Worm (Caenorhabditis elegans): ENCODE data around the gene F14H3.14.

The F14H3.14 gene

DNA sequence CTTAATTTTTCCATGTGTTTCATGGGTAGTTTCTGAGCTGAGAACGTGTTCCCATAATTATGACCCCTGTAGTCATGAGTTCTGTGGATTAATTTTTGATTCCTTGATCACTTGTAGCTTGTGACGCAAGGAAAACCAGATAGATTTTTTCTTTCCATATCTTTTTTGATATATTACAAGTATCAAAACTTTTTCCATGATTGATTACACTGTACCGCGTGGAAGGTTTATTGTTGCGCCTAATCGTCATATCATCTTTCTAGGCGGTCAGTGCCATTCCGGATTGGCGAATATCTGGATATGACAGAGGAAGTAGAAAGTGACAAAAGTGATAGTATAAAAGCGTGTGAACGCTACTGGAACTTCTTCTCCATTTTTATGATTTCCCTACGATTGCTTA, 16.1 kb downstream of the F14H3.14 start, which contains the start of gene ZK285.2:
Gene ZK285.2 (plus strand): TSS at position 301 of the 400 bp plus-strand sequence.
- no peak for TF ChIP-seq efl-1 (optimal IDR thresholded peaks at IDR 0.05)
- TF ChIP-seq efl-1 (GFP tag; optimal IDR thresholded peaks at IDR 0.05 in 1 of 2): peak in 1 of 2 experiments; percentile 16
- peak; percentile 31 for TF ChIP-seq blmp-1 (tag; optimal IDR thresholded peaks at IDR 0.05)
- TF ChIP-seq pag-3 (tag; optimal IDR thresholded peaks at IDR 0.05; ENCODE audit: borderline replicate concordance, insufficient read depth): no peak

DNA sequence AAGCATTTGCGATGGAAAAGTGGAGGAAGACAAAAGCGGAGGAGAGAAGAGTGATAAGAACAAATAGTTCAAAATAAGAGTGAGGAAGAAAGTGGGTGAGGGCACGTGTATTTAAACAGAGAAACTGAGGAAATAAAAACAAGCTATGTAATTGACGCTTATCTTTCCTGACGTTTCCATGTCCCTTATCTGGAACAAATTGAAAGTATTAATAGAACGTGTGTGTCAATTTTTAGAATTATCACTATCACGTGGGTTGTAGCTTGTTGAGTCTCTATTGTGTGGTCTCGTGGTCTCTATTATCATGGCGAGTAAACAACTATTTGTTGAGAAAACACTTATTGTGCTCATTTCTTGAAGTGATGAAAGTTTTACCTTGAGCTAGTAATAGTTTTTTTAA, 16.9 kb downstream of the F14H3.14 start, which contains the start of gene T10C6.15:
Gene T10C6.15 (minus strand): TSS at position 104 of the 400 bp plus-strand sequence.
- no peak for TF ChIP-seq efl-1 (optimal IDR thresholded peaks at IDR 0.05)
- peak in 1 of 2 experiments; percentile 87 for TF ChIP-seq efl-1 (GFP tag; optimal IDR thresholded peaks at IDR 0.05 in 1 of 2)
- TF ChIP-seq Y116A8C.19 (tag; optimal IDR thresholded peaks at IDR 0.05; ENCODE audit: borderline replicate concordance): no peak
- peak in 1 of 2 experiments; percentile 50 for TF ChIP-seq mdl-1 (tag; optimal IDR thresholded peaks at IDR 0.05)
- no peak for TF ChIP-seq tlp-1 (tag; optimal IDR thresholded peaks at IDR 0.05)
- no peak for TF ChIP-seq sup-37 (GFP tag; optimal IDR thresholded peaks at IDR 0.05)
- peak; percentile 49 for TF ChIP-seq pax-3 (tag; optimal IDR thresholded peaks at IDR 0.05)
- TF ChIP-seq nhr-19 (GFP tag; conservative IDR thresholded peaks at IDR 0.05): peak; percentile 32
- TF ChIP-seq tbx-2 (tag; optimal IDR thresholded peaks at IDR 0.05): no peak
- TF ChIP-seq ceh-90 (tag; optimal IDR thresholded peaks at IDR 0.05): no peak
- no peak for TF ChIP-seq jun-1 (tag; optimal IDR thresholded peaks at IDR 0.05)
- TF ChIP-seq nhr-20 (tag; optimal IDR thresholded peaks at IDR 0.05): peak; percentile 67
- TF ChIP-seq egl-13 (tag; optimal IDR thresholded peaks at IDR 0.05): no peak
- TF ChIP-seq sox-4 (tag; optimal IDR thresholded peaks at IDR 0.05): no peak
- TF ChIP-seq efl-3 (GFP tag; optimal IDR thresholded peaks at IDR 0.05): no peak
- no peak for TF ChIP-seq nhr-76 (tag; optimal IDR thresholded peaks at IDR 0.05)
- TF ChIP-seq unc-98 (GFP tag; IDR thresholded peaks at IDR 0.05): no peak
- no peak for TF ChIP-seq blmp-1 (tag; optimal IDR thresholded peaks at IDR 0.05)
- TF ChIP-seq swsn-7 (tag; optimal IDR thresholded peaks at IDR 0.05): no peak
- TF ChIP-seq nhr-90 (tag; optimal IDR thresholded peaks at IDR 0.05; ENCODE audit: poor library complexity): peak; percentile 63
- TF ChIP-seq elt-2 (tag; optimal IDR thresholded peaks at IDR 0.05): peak; percentile 99
- TF ChIP-seq lin-35 (GFP tag; optimal IDR thresholded peaks at IDR 0.05): peak in 1 of 2 experiments; percentile 76
- no peak for TF ChIP-seq ama-1 (optimal IDR thresholded peaks at IDR 0.05)
- peak; percentile 58 for TF ChIP-seq hpl-2 (GFP tag; optimal IDR thresholded peaks at IDR 0.05)
- peak; percentile 68 for TF ChIP-seq nhr-71 (tag; optimal IDR thresholded peaks at IDR 0.05)
- TF ChIP-seq nhr-237 (tag; optimal IDR thresholded peaks at IDR 0.05): no peak
- peak; percentile 30 for TF ChIP-seq nhr-85 (tag)

DNA sequence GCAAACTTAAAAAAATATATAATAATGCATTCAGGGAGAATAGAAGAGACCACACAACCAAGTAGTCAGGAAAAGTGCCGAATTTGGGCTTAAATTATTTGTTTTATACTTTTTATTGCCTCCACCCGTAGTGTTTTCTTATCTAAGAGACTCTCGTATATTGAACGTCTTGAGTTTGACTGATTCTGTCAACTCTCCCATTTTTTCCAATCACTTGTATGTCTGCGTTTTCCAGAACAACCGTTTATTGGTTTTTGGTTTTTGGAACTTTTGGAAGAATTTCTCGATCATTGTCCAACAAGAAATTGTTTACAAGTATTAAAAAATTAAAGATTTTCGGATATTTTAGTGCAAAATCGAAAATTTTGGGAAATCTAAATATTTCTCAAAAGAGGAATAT, 19.0 kb downstream of the F14H3.14 start:
- TF ChIP-seq unc-62 (GFP tag; optimal IDR thresholded peaks at IDR 0.05) (no peak), nhr-28 (tag; optimal IDR thresholded peaks at IDR 0.05) (no peak), nhr-71 (tag; optimal IDR thresholded peaks at IDR 0.05) (peak; percentile 5), nhr-47 (tag; optimal IDR thresholded peaks at IDR 0.05) (no peak), efl-1 (optimal IDR thresholded peaks at IDR 0.05) (no peak), efl-1 (GFP tag; optimal IDR thresholded peaks at IDR 0.05 in 1 of 2) (no peak), nhr-19 (GFP tag; conservative IDR thresholded peaks at IDR 0.05) (no peak), elt-2 (tag; optimal IDR thresholded peaks at IDR 0.05) (peak; percentile 50), zip-4 (GFP tag; optimal IDR thresholded peaks at IDR 0.05) (no peak)

DNA sequence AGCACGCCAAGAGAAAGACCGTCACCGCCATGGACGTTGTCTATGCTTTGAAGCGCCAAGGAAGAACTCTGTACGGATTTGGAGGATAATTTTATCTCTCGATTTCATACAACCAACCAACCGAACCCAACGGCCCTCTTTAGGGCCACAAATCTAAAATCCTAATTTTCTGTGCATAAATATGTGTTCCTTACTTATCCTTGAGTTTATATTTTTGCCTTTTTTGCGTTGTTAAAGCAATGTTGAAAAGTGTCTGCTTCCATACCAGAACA, 20.0 kb downstream of the F14H3.14 start:
- no peak for TF ChIP-seq nhr-20 (tag; optimal IDR thresholded peaks at IDR 0.05)
- TF ChIP-seq unc-30 (tag; optimal IDR thresholded peaks at IDR 0.05): no peak
- TF ChIP-seq isw-1 (GFP tag; IDR thresholded peaks at IDR 0.05): no peak
